Worm (Caenorhabditis elegans): Measurements from ENCODE around the gene mrps-35.

The mrps-35 gene

DNA sequence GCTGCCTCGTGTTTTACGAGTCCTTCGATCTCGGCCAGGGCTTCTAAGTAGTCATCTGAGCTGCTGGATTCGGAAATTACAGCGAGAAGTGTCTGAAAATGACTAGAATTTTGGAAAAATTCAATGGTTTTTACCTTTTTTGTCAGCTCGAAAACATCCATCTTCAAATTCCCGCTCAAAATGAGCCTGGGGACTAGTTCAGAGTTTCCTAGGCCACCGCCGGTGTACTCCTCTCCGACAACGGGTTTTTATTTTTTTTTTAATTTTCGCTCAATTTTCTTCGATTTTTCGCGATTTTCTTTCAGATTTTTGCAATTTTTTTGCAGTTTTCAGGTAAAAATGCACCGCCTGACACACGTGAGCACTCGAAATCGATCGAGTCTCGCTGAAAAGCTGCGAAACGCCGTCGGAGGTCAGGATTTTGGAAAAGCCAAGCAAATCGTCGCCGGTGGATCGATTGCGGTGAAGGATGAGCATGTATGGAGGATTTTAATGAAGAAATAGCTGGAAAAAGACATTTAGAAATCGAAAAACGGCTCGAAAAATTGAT, at the start of gene mrps-35, which contains the start of gene sws-1:
Gene mrps-35, plus strand, starts transcription at position 327 of the 550 bp plus-strand sequence.
Gene sws-1, minus strand, starts transcription at position 500 of the 550 bp plus-strand sequence.
- TF ChIP-seq fkh-10 (GFP tag; optimal IDR thresholded peaks at IDR 0.05), result no peak
- TF ChIP-seq ceh-9 (tag; optimal IDR thresholded peaks at IDR 0.05), result no peak
- TF ChIP-seq elt-3 (tag; optimal IDR thresholded peaks at IDR 0.05), result no peak
- no peak for TF ChIP-seq nhr-28 (tag; optimal IDR thresholded peaks at IDR 0.05)
- no peak for TF ChIP-seq mml-1 (tag; optimal IDR thresholded peaks at IDR 0.05)
- TF ChIP-seq elt-1 (tag; optimal IDR thresholded peaks at IDR 0.05), result no peak
- no peak for TF ChIP-seq nhr-67 (tag; optimal IDR thresholded peaks at IDR 0.05)
- no peak for TF ChIP-seq sea-2 (GFP tag; optimal IDR thresholded peaks at IDR 0.05)
- peak; percentile 11 for TF ChIP-seq elt-2 (tag; optimal IDR thresholded peaks at IDR 0.05)
- peak; percentile 20 for TF ChIP-seq hmg-11 (tag; optimal IDR thresholded peaks at IDR 0.05)
- TF ChIP-seq lsy-12 (tag; optimal IDR thresholded peaks at IDR 0.05), result peak; percentile 69
- TF ChIP-seq mdl-1 (tag; optimal IDR thresholded peaks at IDR 0.05), result no peak
- TF ChIP-seq egl-5 (tag; optimal IDR thresholded peaks at IDR 0.05), result no peak
- peak; percentile 3 for TF ChIP-seq lin-39 (tag; optimal IDR thresholded peaks at IDR 0.05)
- TF ChIP-seq nhr-12 (tag; optimal IDR thresholded peaks at IDR 0.05), result no peak
- TF ChIP-seq unc-62 (GFP tag; optimal IDR thresholded peaks at IDR 0.05), result no peak
- TF ChIP-seq snpc-4 (tag; optimal IDR thresholded peaks at IDR 0.05), result peak; percentile 31
- TF ChIP-seq ceh-82 (tag; optimal IDR thresholded peaks at IDR 0.05), result no peak
- no peak for TF ChIP-seq pqm-1 (tag; optimal IDR thresholded peaks at IDR 0.05)
- TF ChIP-seq fos-1 (tag; optimal IDR thresholded peaks at IDR 0.05), result no peak
- TF ChIP-seq skn-1 (tag; optimal IDR thresholded peaks at IDR 0.05), result no peak
- TF ChIP-seq ceh-28 (tag; optimal IDR thresholded peaks at IDR 0.05), result no peak
- no peak for TF ChIP-seq aly-2 (tag; optimal IDR thresholded peaks at IDR 0.05)
- TF ChIP-seq nhr-237 (tag; optimal IDR thresholded peaks at IDR 0.05), result no peak
- TF ChIP-seq unc-39 (tag; optimal IDR thresholded peaks at IDR 0.05), result no peak
- TF ChIP-seq nfya-1 (tag; optimal IDR thresholded peaks at IDR 0.05; ENCODE audit: insufficient read depth), result peak; percentile 63
- peak; percentile 74 for TF ChIP-seq nhr-43 (tag; optimal IDR thresholded peaks at IDR 0.05; ENCODE audit: poor library complexity, severe bottlenecking)
- peak; percentile 58 for TF ChIP-seq lin-15B (tag; optimal IDR thresholded peaks at IDR 0.05)
- TF ChIP-seq fkh-2 (tag; optimal IDR thresholded peaks at IDR 0.05), result no peak
- no peak for TF ChIP-seq ceh-16 (tag; optimal IDR thresholded peaks at IDR 0.05)
- no peak for TF ChIP-seq R02D3.7 (tag; optimal IDR thresholded peaks at IDR 0.05)
- TF ChIP-seq pha-4 (tag; optimal IDR thresholded peaks at IDR 0.05), result peak; percentile 72
- no peak for TF ChIP-seq egl-27 (tag; optimal IDR thresholded peaks at IDR 0.05)
- no peak for TF ChIP-seq tbx-2 (tag; optimal IDR thresholded peaks at IDR 0.05)
- TF ChIP-seq eor-1 (tag; optimal IDR thresholded peaks at IDR 0.05), result peak in 1 of 2 experiments; percentile 43
- no peak for TF ChIP-seq ZK546.5 (tag; optimal IDR thresholded peaks at IDR 0.05)
- peak; percentile 76 for TF ChIP-seq nhr-23 (tag; optimal IDR thresholded peaks at IDR 0.05)
- no peak for TF ChIP-seq ama-1 (optimal IDR thresholded peaks at IDR 0.05)
- no peak for TF ChIP-seq ztf-4 (tag; optimal IDR thresholded peaks at IDR 0.05)
- TF ChIP-seq zag-1 (tag; optimal IDR thresholded peaks at IDR 0.05), result no peak
- no peak for TF ChIP-seq ztf-11 (tag; optimal IDR thresholded peaks at IDR 0.05)
- no peak for TF ChIP-seq jun-1 (tag; optimal IDR thresholded peaks at IDR 0.05)
- TF ChIP-seq daf-12 (tag; optimal IDR thresholded peaks at IDR 0.05), result no peak
- TF ChIP-seq nhr-11 (tag; optimal IDR thresholded peaks at IDR 0.05), result no peak
- TF ChIP-seq nhr-76 (tag; optimal IDR thresholded peaks at IDR 0.05), result no peak
- no peak for TF ChIP-seq nhr-77 (tag; optimal IDR thresholded peaks at IDR 0.05)
- no peak for TF ChIP-seq nhr-25 (tag; optimal IDR thresholded peaks at IDR 0.05)

Measured in whole organism, L3 larva.